Fruit fly (Drosophila melanogaster): Measurements from ENCODE around the gene p38c.

Gene p38c

DNA sequence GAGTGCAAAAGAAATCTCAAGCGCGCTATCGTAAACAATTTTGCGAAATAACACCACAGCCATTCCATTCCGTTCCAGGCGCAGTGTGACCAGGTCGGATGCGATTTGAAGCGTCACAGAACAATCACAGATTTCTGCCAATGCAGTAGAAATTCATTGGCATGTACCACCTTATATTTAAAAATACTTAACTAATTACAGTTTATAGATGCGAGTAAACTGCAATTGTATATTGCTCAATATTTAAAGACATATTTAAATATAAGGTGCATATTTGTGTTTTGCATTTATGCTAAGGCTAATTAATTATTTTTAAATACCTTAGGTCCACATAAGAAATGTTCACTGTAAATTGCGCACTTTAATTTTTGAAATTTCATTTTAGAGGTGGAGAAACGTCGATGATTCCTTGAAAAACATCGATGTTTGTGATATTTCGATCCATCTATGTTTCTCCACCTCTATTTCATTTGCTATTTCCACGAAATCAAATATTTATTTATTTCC lies 43.4 kb upstream of the p38c start, which contains the start of the genes SMC6 and CG6204 (continued):
- TF ChIP-seq gro (GFP tag; optimal IDR thresholded peaks at IDR 0.05) (peak; percentile 72), CG3847 (GFP tag; IDR thresholded peaks at IDR 0.05) (peak; percentile 96), Bteb2 (GFP tag; optimal IDR thresholded peaks at IDR 0.05) (peak; percentile 90), az2 (GFP tag; optimal IDR thresholded peaks at IDR 0.05) (peak; percentile 90), CG9727 (GFP tag; optimal IDR thresholded peaks at IDR 0.05) (peak; percentile 93), ara (GFP tag; IDR thresholded peaks at IDR 0.05) (peak; percentile 93), CG9932 (GFP tag; IDR thresholded peaks at IDR 0.05) (peak; percentile 97), CG12236 (GFP tag; optimal IDR thresholded peaks at IDR 0.05) (peak; percentile 66), HLH4C (GFP tag; IDR thresholded peaks at IDR 0.05; ENCODE audit: partially characterized antibody) (no peak), prd (optimal IDR thresholded peaks at IDR 0.05) (no peak), prd (GFP tag; IDR thresholded peaks at IDR 0.05) (peak; percentile 97), CG2712 (tag; optimal IDR thresholded peaks at IDR 0.05) (peak; percentile 95), CG34376 (GFP tag; optimal IDR thresholded peaks at IDR 0.05) (peak; percentile 84), Oli (tag; optimal IDR thresholded peaks at IDR 0.05) (peak; percentile 96), Trl (optimal IDR thresholded peaks at IDR 0.05) (no peak), Trl (GFP tag; optimal IDR thresholded peaks at IDR 0.05) (peak; percentile 79), ttk (GFP tag; IDR thresholded peaks at IDR 0.05) (peak; percentile 89), Pdp1 (GFP tag; optimal IDR thresholded peaks at IDR 0.05) (peak; percentile 87 to 91), Adf1 (GFP tag; IDR thresholded peaks at IDR 0.05) (peak; percentile 74), knrl (GFP tag; IDR thresholded peaks at IDR 0.05; ENCODE audit: partially characterized antibody) (peak; percentile 19; the same call in 1 of the 3 replicates), H2.0 (GFP tag; IDR thresholded peaks at IDR 0.05) (peak; percentile 95), Fer1 (GFP tag; optimal IDR thresholded peaks at IDR 0.05) (peak; percentile 93), Spps (tag; optimal IDR thresholded peaks at IDR 0.05) (peak; percentile 84), CG11695 (GFP tag; IDR thresholded peaks at IDR 0.05) (peak; percentile 95), HHEX (GFP tag; optimal IDR thresholded peaks at IDR 0.05) (peak; percentile 90), Myb (GFP tag; optimal IDR thresholded peaks at IDR 0.05) (peak; percentile 62), eve (GFP tag; optimal IDR thresholded peaks at IDR 0.05) (no peak), Dp (GFP tag; optimal IDR thresholded peaks at IDR 0.05) (peak; percentile 69), CG1603 (tag; optimal IDR thresholded peaks at IDR 0.05) (peak; percentile 94), CG10431 (GFP tag; optimal IDR thresholded peaks at IDR 0.05) (peak; percentile 51), Blimp-1 (GFP tag; optimal IDR thresholded peaks at IDR 0.05) (peak; percentile 90), CG17186 (GFP tag; optimal IDR thresholded peaks at IDR 0.05) (peak; percentile 51), nau (GFP tag; optimal IDR thresholded peaks at IDR 0.05) (no peak), CG8944 (GFP tag; optimal IDR thresholded peaks at IDR 0.05) (peak; percentile 70), Chrac-16 (GFP tag; optimal IDR thresholded peaks at IDR 0.05) (peak; percentile 94), chn (GFP tag; optimal IDR thresholded peaks at IDR 0.05) (peak; percentile 76), CG3407 (GFP tag; optimal IDR thresholded peaks at IDR 0.05) (peak; percentile 81), Dfd (GFP tag; optimal IDR thresholded peaks at IDR 0.05) (no peak), CG18619 (GFP tag; optimal IDR thresholded peaks at IDR 0.05) (peak; percentile 92), tgo (GFP tag; IDR thresholded peaks at IDR 0.05) (peak; percentile 95), D19B (GFP tag; optimal IDR thresholded peaks at IDR 0.05) (peak; percentile 84), Dip3 (GFP tag; optimal IDR thresholded peaks at IDR 0.05) (peak; percentile 90), CG7963 (GFP tag; IDR thresholded peaks at IDR 0.05; ENCODE audit: partially characterized antibody) (no peak), CG6765 (GFP tag; optimal IDR thresholded peaks at IDR 0.05) (peak; percentile 85), Ravus (GFP tag; IDR thresholded peaks at IDR 0.05) (peak; percentile 90), pzg (GFP tag; optimal IDR thresholded peaks at IDR 0.05) (peak; percentile 61), sob (GFP tag; IDR thresholded peaks at IDR 0.05) (peak; percentile 95), vvl (GFP tag; IDR thresholded peaks at IDR 0.05) (peak; percentile 97), Aef1 (GFP tag; IDR thresholded peaks at IDR 0.05) (peak; percentile 95), CG10366 (GFP tag; IDR thresholded peaks at IDR 0.05) (peak; percentile 95), CG31388 (GFP tag; optimal IDR thresholded peaks at IDR 0.05) (peak; percentile 86)

All from whole organism, embryonic.